Fruit fly (Drosophila melanogaster) Kc167 (cell line): ENCODE measurements around the gene yip2.

Experiments
- Myc ChIP-seq: fragments of >200 bp; optimal IDR thresholded peaks from 2 replicates; lab custom pipeline; 2017; ENCODE audit warnings: missing external identifiers
- psq ChIP-seq: fragments of >200 bp; optimal IDR thresholded peaks from 2 replicates; lab custom pipeline; 2017; ENCODE audit warnings: missing external identifiers

DNA sequence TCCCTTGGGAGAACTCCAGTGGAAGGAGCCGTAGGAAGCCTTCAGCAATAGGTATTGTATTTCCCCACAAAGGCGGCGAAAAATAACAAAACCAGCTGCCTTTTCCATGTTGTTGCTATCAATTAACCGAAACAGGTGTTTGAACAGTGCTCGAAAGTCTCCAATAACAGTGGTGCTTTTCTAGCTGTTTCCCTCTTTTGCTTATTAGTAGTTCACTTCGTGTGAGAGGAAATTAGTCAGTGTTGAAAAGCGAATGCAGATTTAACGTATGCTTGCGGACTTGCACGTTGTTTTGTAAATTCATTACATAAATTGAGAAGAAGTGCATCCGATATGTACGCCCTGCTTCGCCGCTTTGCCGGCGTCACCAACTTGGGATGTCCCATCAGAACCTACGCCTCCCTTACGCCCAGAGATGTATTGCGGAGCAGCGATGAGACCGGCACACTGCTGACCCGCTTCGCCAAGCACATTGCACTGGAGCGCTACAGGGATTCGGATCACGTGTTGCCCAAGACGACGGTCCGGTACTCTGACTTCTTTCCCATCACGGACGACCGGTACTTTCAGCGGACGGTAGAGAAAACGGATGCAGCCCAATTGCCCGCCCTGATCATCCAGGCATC lies 23.7 kb downstream of the yip2 start, which contains the start of the genes Datp and CG4619:
- TF ChIP-seq Myc = no peak
- no peak for TF ChIP-seq psq (lab: Kevin White, UChicago)
